Worm (Caenorhabditis elegans) whole organism, L4 larva: ENCODE measurements around the gene Y116A8C.27.

ENCODE experiments used
- F10B5.3 ChIP-seq: sonication (generic microtip); optimal IDR thresholded peaks from 2 replicates; lab custom pipeline; 2016; ENCODE audit warnings: mild to moderate bottlenecking, missing genetic modification characterization, missing compliant biosample characterization
- F49E8.2 ChIP-seq: sonication (generic microtip); optimal IDR thresholded peaks from 2 replicates; lab custom pipeline; 2016; ENCODE audit warnings: missing compliant biosample characterization, mild to moderate bottlenecking, missing genetic modification characterization, borderline replicate concordance
- aha-1 ChIP-seq: fragments of 150-350 bp; peaks from one replicate; lab custom pipeline; 2014; ENCODE audit warnings: missing biosample characterization, missing genetic modification characterization
- arid-1 ChIP-seq: fragments of 200-800 bp; sonication (Bioruptor generic); conservative IDR thresholded peaks from 2 replicates; pipeline ENCODE4 v1.3.6; 2022; ENCODE audit warnings: missing genetic modification reagents, missing genetic modification characterization, missing compliant biosample characterization
- ces-1 ChIP-seq: fragments of 150-350 bp; sonication (generic microtip); optimal IDR thresholded peaks from 4 replicates; lab custom pipeline; 2014; ENCODE audit warnings: missing biosample characterization, missing genetic modification reagents, missing genetic modification characterization
- daf-12 ChIP-seq: fragments of 150-350 bp; optimal IDR thresholded peaks from 2 replicates; lab custom pipeline; 2014; ENCODE audit warnings: missing biosample characterization, missing genetic modification reagents, missing genetic modification characterization
- daf-16 ChIP-seq, 3 experiments: sonication (generic microtip); optimal IDR thresholded peaks; 2 replicates each; lab custom pipeline; 2016 to 2017; ENCODE audit warnings: missing genetic modification characterization in 3 of 3, missing genetic modification reagents in 3 of 3, mild to moderate bottlenecking in 2 of 3, missing compliant biosample characterization in 2 of 3, missing biosample characterization in 1 of 3, moderate library complexity in 1 of 3
- dmd-9 ChIP-seq: fragments of 200-800 bp; sonication (Bioruptor generic); IDR thresholded peaks from 2 replicates; pipeline ENCODE4 v1.3.6; 2022; ENCODE audit warnings: missing genetic modification reagents, missing genetic modification characterization, missing compliant biosample characterization
- dpl-1 ChIP-seq: fragments of 150-350 bp; optimal IDR thresholded peaks from 2 replicates; lab custom pipeline; 2014; ENCODE audit warnings: missing biosample characterization, missing genetic modification reagents, missing genetic modification characterization
- dve-1 ChIP-seq: sonication (generic microtip); optimal IDR thresholded peaks from 2 replicates; lab custom pipeline; 2017; ENCODE audit warnings: antibody characterized with exemption, mild to moderate bottlenecking, missing genetic modification characterization, missing compliant biosample characterization; ENCODE audit not compliant: insufficient read depth
- egl-27 ChIP-seq: sonication (generic microtip); optimal IDR thresholded peaks from 3 replicates; lab custom pipeline; 2017; ENCODE audit warnings: missing biosample characterization, missing genetic modification reagents, missing genetic modification characterization
- fkh-10 ChIP-seq: fragments of 150-350 bp; optimal IDR thresholded peaks from 2 replicates; lab custom pipeline; 2014; ENCODE audit warnings: missing biosample characterization, missing genetic modification reagents, missing genetic modification characterization
- hif-1 ChIP-seq, 2 experiments: sonication (generic microtip); optimal IDR thresholded peaks; 2 replicates each; lab custom pipeline; 2016 to 2017; ENCODE audit warnings: missing compliant biosample characterization in 2 of 2, missing genetic modification characterization in 2 of 2, missing genetic modification reagents in 2 of 2, missing genotype in 2 of 2, mild to moderate bottlenecking in 1 of 2
- hlh-30 ChIP-seq: sonication (generic microtip); optimal IDR thresholded peaks from 2 replicates; lab custom pipeline; 2017; ENCODE audit warnings: antibody characterized with exemption, mild to moderate bottlenecking, missing genetic modification characterization, missing compliant biosample characterization; ENCODE audit not compliant: insufficient read depth
- hmg-1.1 ChIP-seq: fragments of 200-800 bp; sonication (Bioruptor generic); IDR thresholded peaks from 2 replicates; pipeline ENCODE4 v1.3.6; 2022; ENCODE audit warnings: missing genetic modification reagents, missing genetic modification characterization, missing compliant biosample characterization
- jun-1 ChIP-seq: fragments of 150-350 bp; optimal IDR thresholded peaks from 2 replicates; lab custom pipeline; 2014; ENCODE audit warnings: missing biosample characterization, missing genetic modification reagents, missing genetic modification characterization
- lin-38 ChIP-seq: fragments of 200-800 bp; sonication (Bioruptor generic); IDR thresholded peaks from 2 replicates; pipeline ENCODE4 v1.3.6; 2022; ENCODE audit warnings: missing genetic modification reagents, missing genetic modification characterization, missing compliant biosample characterization
- lir-3 ChIP-seq: sonication (generic microtip); optimal IDR thresholded peaks from 2 replicates; lab custom pipeline; 2016; ENCODE audit warnings: mild to moderate bottlenecking, missing genetic modification characterization, missing compliant biosample characterization
- madf-5 ChIP-seq, 2 experiments: fragments of 200-800 bp; sonication (Bioruptor generic); IDR thresholded peaks; 2 replicates each; pipeline ENCODE4 v1.3.6; 2022; ENCODE audit warnings: missing compliant biosample characterization in 2 of 2, missing genetic modification characterization in 2 of 2
- madf-9 ChIP-seq: fragments of 200-800 bp; sonication (Bioruptor generic); conservative IDR thresholded peaks from 2 replicates; pipeline ENCODE4 v1.3.6; 2022; ENCODE audit warnings: missing genetic modification reagents, missing genetic modification characterization, missing compliant biosample characterization
- mdt-29 ChIP-seq: fragments of 200-800 bp; sonication (Bioruptor generic); IDR thresholded peaks from 2 replicates; pipeline ENCODE4 v1.3.6; 2022; ENCODE audit warnings: missing genetic modification reagents, missing genetic modification characterization, missing compliant biosample characterization
- mep-1 ChIP-seq: fragments of 150-350 bp; sonication (generic microtip); optimal IDR thresholded peaks from 3 replicates; lab custom pipeline; 2014; ENCODE audit warnings: missing biosample characterization, missing genetic modification characterization
- mes-2 ChIP-seq: sonication (generic microtip); optimal IDR thresholded peaks from 2 replicates; lab custom pipeline; 2016; ENCODE audit warnings: missing genotype, mild to moderate bottlenecking, missing genetic modification characterization, missing compliant biosample characterization; ENCODE audit not compliant: poor library complexity, severe bottlenecking
- mxl-3 ChIP-seq: fragments of 200-800 bp; sonication (Bioruptor generic); optimal IDR thresholded peaks from 2 replicates; lab custom pipeline; 2018; ENCODE audit warnings: mild to moderate bottlenecking, missing genetic modification characterization, missing compliant biosample characterization
- nhr-6 ChIP-seq: fragments of 150-350 bp; optimal IDR thresholded peaks from 2 replicates; lab custom pipeline; 2014; ENCODE audit warnings: missing biosample characterization, missing genetic modification characterization
- pha-4 ChIP-seq, 2 experiments: fragments of 150-350 bp in 1 of 2; fragments of 200-800 bp in 1 of 2; sonication (Bioruptor generic) in 1 of 2; IDR thresholded peaks in 1 of 2; optimal IDR thresholded peaks in 1 of 2; 2 replicates each; pipeline versions ENCODE4 v1.3.6 to Lab custom; 2014 to 2022; ENCODE audit warnings: missing genetic modification characterization in 2 of 2, missing genetic modification reagents in 2 of 2, missing biosample characterization in 1 of 2, missing compliant biosample characterization in 1 of 2
- rbr-2 ChIP-seq: sonication (generic microtip); optimal IDR thresholded peaks from 2 replicates; lab custom pipeline; 2016; ENCODE audit warnings: missing genotype, missing genetic modification characterization, missing compliant biosample characterization
- set-16 ChIP-seq: fragments of 200-800 bp; sonication (Bioruptor generic); IDR thresholded peaks from 2 replicates; pipeline ENCODE4 v1.3.6; 2022; ENCODE audit warnings: missing genetic modification reagents, missing genetic modification characterization, missing compliant biosample characterization
- snpc-1.2 ChIP-seq: fragments of 200-800 bp; sonication (Bioruptor generic); IDR thresholded peaks from 2 replicates; pipeline ENCODE4 v1.3.6; 2022; ENCODE audit warnings: missing genetic modification reagents, missing genetic modification characterization, missing compliant biosample characterization
- spr-1 ChIP-seq: sonication (generic microtip); optimal IDR thresholded peaks from 2 replicates; lab custom pipeline; 2016; ENCODE audit warnings: mild to moderate bottlenecking, missing genetic modification characterization, missing compliant biosample characterization
- tra-1 ChIP-seq: fragments of 200-800 bp; sonication (Bioruptor generic); IDR thresholded peaks from 2 replicates; pipeline ENCODE4 v1.3.6; 2022; ENCODE audit warnings: missing genetic modification reagents, missing genetic modification characterization, missing compliant biosample characterization
- unc-130 ChIP-seq: sonication (generic microtip); optimal IDR thresholded peaks from 2 replicates; lab custom pipeline; 2016; ENCODE audit warnings: missing genetic modification reagents, missing genetic modification characterization, missing compliant biosample characterization
- unc-62 ChIP-seq, 3 experiments: fragments of 150-350 bp in 1 of 3; sonication (generic microtip); optimal IDR thresholded peaks in 2 of 3; peaks in 1 of 3; 1 replicate in 1 of 3; 2 replicates in 2 of 3; lab custom pipeline; 2014 to 2017; ENCODE audit warnings: missing biosample characterization in 3 of 3, missing genetic modification characterization in 3 of 3, missing genetic modification reagents in 3 of 3, missing genotype in 1 of 3
- ztf-11 ChIP-seq: fragments of 150-350 bp; optimal IDR thresholded peaks from 2 replicates; lab custom pipeline; 2014; ENCODE audit warnings: missing biosample characterization, missing genetic modification characterization
- ztf-7 ChIP-seq: fragments of 150-350 bp; optimal IDR thresholded peaks from 2 replicates; lab custom pipeline; 2014; ENCODE audit warnings: missing biosample characterization, missing genetic modification characterization

Gene Y116A8C.27

ce11 chrIV:17118987-17119732 is 23.1 kb upstream of the Y116A8C.27 start, which contains the start of gene itsn-1:
Gene itsn-1 (plus strand): TSS chrIV:17119682.
- 0 out of 2 replicates have a peak, but pooled peaks have one; percentile 6 for TF ChIP-seq dmd-9
- TF ChIP-seq aha-1 (tag; lab: Kevin White, UChicago), result peak; percentile 24
- TF ChIP-seq snpc-1.2, result peak; percentile 68
- no peak for TF ChIP-seq mep-1
- 0 out of 2 replicates have a peak, but pooled peaks have one; percentile 13 for TF ChIP-seq tra-1 (GFP tag; lab: Robert Waterston, UW)
- no peak for TF ChIP-seq spr-1
- TF ChIP-seq madf-5 (GFP tag; IDR thresholded peaks at IDR 0.05; lab: Robert Waterston, UW), result 0 out of 4 replicates have a peak, but pooled peaks of 1 of the 2 experiments have one; percentile 46
- TF ChIP-seq jun-1 (tag; lab: Kevin White, UChicago), result no peak
- no peak for TF ChIP-seq unc-130 (GFP tag; lab: Kevin White, UChicago)
- TF ChIP-seq F10B5.3 (tag; lab: Kevin White, UChicago), result no peak
- peak; percentile 46 for TF ChIP-seq mes-2 (tag; lab: Kevin White, UChicago)
- 0 out of 2 replicates have a peak, but pooled peaks have one; percentile 2 for TF ChIP-seq madf-9 (GFP tag; lab: Robert Waterston, UW)
- no peak for TF ChIP-seq nhr-6 (tag; lab: Kevin White, UChicago)
- peak; percentile 77 for TF ChIP-seq set-16 (GFP tag; lab: Robert Waterston, UW)
- no peak for TF ChIP-seq dpl-1 (GFP tag; lab: Kevin White, UChicago)

ce11 chrIV:17118585-17118984 is 22.5 kb upstream of the Y116A8C.27 start, which contains the start of gene uaf-2:
Gene uaf-2 (minus strand): TSS chrIV:17118767.
- TF ChIP-seq daf-16 (GFP tag; optimal IDR thresholded peaks at IDR 0.05; lab: Kevin White, UChicago) (no peak), daf-16 (tag; optimal IDR thresholded peaks at IDR 0.05; lab: Kevin White, UChicago) (peak; percentile 20), F49E8.2 (no peak), hif-1 (tag; optimal IDR thresholded peaks at IDR 0.05; lab: Kevin White, UChicago) (peak in 1 of 2 experiments; percentile 19), mep-1 (peak; percentile 65), mes-2 (tag; lab: Kevin White, UChicago) (peak; percentile 82), hlh-30 (peak; percentile 50), hmg-1.1 (no peak), ztf-7 (no peak), ztf-11 (tag; lab: Kevin White, UChicago) (no peak), nhr-6 (tag; lab: Kevin White, UChicago) (no peak), unc-62 (GFP tag; optimal IDR thresholded peaks at IDR 0.05 in 1 of 2; lab: Kevin White, UChicago) (peak in 1 of 2 experiments; percentile 1), unc-62 (tag; optimal IDR thresholded peaks at IDR 0.05; lab: Kevin White, UChicago) (no peak), dve-1 (tag; lab: Kevin White, UChicago) (peak; percentile 19), lin-38 (GFP tag; lab: Robert Waterston, UW) (peak; percentile 25; the same call in 1 of the 2 replicates), dpl-1 (GFP tag; lab: Kevin White, UChicago) (peak; percentile 44), pha-4 (GFP tag; IDR thresholded peaks at IDR 0.05; lab: Robert Waterston, UW) (peak; percentile 19; the same call in 1 of the 2 replicates), pha-4 (tag; optimal IDR thresholded peaks at IDR 0.05; lab: Kevin White, UChicago) (no peak), rbr-2 (peak; percentile 17), snpc-1.2 (peak; percentile 36)

- TF ChIP-seq hmg-1.1, result no peak
- TF ChIP-seq fkh-10 (GFP tag; lab: Kevin White, UChicago), result no peak
- no peak for TF ChIP-seq arid-1
- TF ChIP-seq mxl-3 (GFP tag; lab: Kevin White, UChicago), result no peak
- no peak for TF ChIP-seq daf-16 (GFP tag; optimal IDR thresholded peaks at IDR 0.05; lab: Kevin White, UChicago)
- TF ChIP-seq daf-16 (tag; optimal IDR thresholded peaks at IDR 0.05; lab: Kevin White, UChicago), result no peak
- no peak for TF ChIP-seq madf-9 (GFP tag; lab: Robert Waterston, UW)
- TF ChIP-seq tra-1 (GFP tag; lab: Robert Waterston, UW), result no peak
- TF ChIP-seq egl-27 (tag; lab: Kevin White, UChicago), result no peak
- 0 out of 2 replicates have a peak, but pooled peaks have one; percentile 1 for TF ChIP-seq mdt-29
- TF ChIP-seq daf-12 (tag; lab: Kevin White, UChicago), result no peak
- no peak for TF ChIP-seq lir-3 (tag; lab: Kevin White, UChicago)
- TF ChIP-seq set-16 (GFP tag; lab: Robert Waterston, UW), result peak; percentile 98
- TF ChIP-seq ces-1 (GFP tag; lab: Kevin White, UChicago), result no peak
These were observed 20.8 kb upstream of the Y116A8C.27 start for ce11 chrIV:17116821-17117220.
